Fruit fly (Drosophila melanogaster): Measurements from ENCODE around the gene CG9399.
A peak's percentile ranks its signal among the peaks of the same experiment; 100 is the strongest.

The CG9399 gene

dm6 chr3R:9534125-9534496 lies 39.9 kb downstream of the CG9399 start (continued):
- TF ChIP-seq Dad (GFP tag; optimal IDR thresholded peaks at IDR 0.05), result peak; percentile 87
- peak; percentile 42 for TF ChIP-seq CG4404 (GFP tag; IDR thresholded peaks at IDR 0.05)
- peak; percentile 89 for TF ChIP-seq CG7786 (GFP tag; optimal IDR thresholded peaks at IDR 0.05)
- TF ChIP-seq Fer2 (tag; optimal IDR thresholded peaks at IDR 0.05), result peak; percentile 75
- peak; percentile 96 for TF ChIP-seq Asciz (GFP tag; optimal IDR thresholded peaks at IDR 0.05)
- TF ChIP-seq pb (GFP tag; optimal IDR thresholded peaks at IDR 0.05), result peak; percentile 84
- TF ChIP-seq CG12155 (GFP tag; optimal IDR thresholded peaks at IDR 0.05), result peak; percentile 89
- peak; percentile 81 for TF ChIP-seq NK7.1 (GFP tag; optimal IDR thresholded peaks at IDR 0.05)
- peak; percentile 89 for TF ChIP-seq CG11093 (GFP tag; IDR thresholded peaks at IDR 0.05)
- no peak for TF ChIP-seq CG14860 (GFP tag; IDR thresholded peaks at IDR 0.05; ENCODE audit: partially characterized antibody)
- TF ChIP-seq CG30020 (tag; optimal IDR thresholded peaks at IDR 0.05), result peak; percentile 73
- TF ChIP-seq Eip74EF (GFP tag; optimal IDR thresholded peaks at IDR 0.05), result peak in 1 of 2 experiments; percentile 95
- peak; percentile 83 for TF ChIP-seq shn (GFP tag; optimal IDR thresholded peaks at IDR 0.05)
- peak; percentile 55 for TF ChIP-seq CG6765 (GFP tag; optimal IDR thresholded peaks at IDR 0.05)
- TF ChIP-seq gcm (GFP tag; optimal IDR thresholded peaks at IDR 0.05), result peak; percentile 92
- peak; percentile 92 for TF ChIP-seq sens-2 (GFP tag; IDR thresholded peaks at IDR 0.05)
- TF ChIP-seq CG16815 (GFP tag; optimal IDR thresholded peaks at IDR 0.05), result peak; percentile 74
- TF ChIP-seq Sry-δ (GFP tag; optimal IDR thresholded peaks at IDR 0.05), result peak; percentile 64
- peak; percentile 93 for TF ChIP-seq HLH3B (GFP tag; IDR thresholded peaks at IDR 0.05)
- peak; percentile 80 for TF ChIP-seq CG30431 (GFP tag; optimal IDR thresholded peaks at IDR 0.05)
- peak; percentile 42; the same call in 1 of the 2 replicates for TF ChIP-seq crol (GFP tag; IDR thresholded peaks at IDR 0.05)
- TF ChIP-seq CG9609 (GFP tag; optimal IDR thresholded peaks at IDR 0.05), result peak; percentile 90
- peak; percentile 93 for TF ChIP-seq CG32532 (GFP tag; IDR thresholded peaks at IDR 0.05)
- no peak for TF ChIP-seq br (optimal IDR thresholded peaks at IDR 0.05)
- TF ChIP-seq eve (GFP tag; optimal IDR thresholded peaks at IDR 0.05), result peak in 1 of 2 experiments; percentile 98
- TF ChIP-seq crp (GFP tag; optimal IDR thresholded peaks at IDR 0.05), result peak in 1 of 2 experiments; percentile 46
- TF ChIP-seq CG12236 (GFP tag; optimal IDR thresholded peaks at IDR 0.05), result peak; percentile 76
- no peak for TF ChIP-seq sna (GFP tag; IDR thresholded peaks at IDR 0.05; ENCODE audit: partially characterized antibody)
- TF ChIP-seq CG6683 (GFP tag; optimal IDR thresholded peaks at IDR 0.05), result peak; percentile 65
- peak; percentile 91 for TF ChIP-seq sim (GFP tag; IDR thresholded peaks at IDR 0.05)
- TF ChIP-seq CG10274 (GFP tag; optimal IDR thresholded peaks at IDR 0.05), result peak; percentile 61
- TF ChIP-seq wek (GFP tag; optimal IDR thresholded peaks at IDR 0.05), result peak; percentile 74
- TF ChIP-seq CG1024 (GFP tag; IDR thresholded peaks at IDR 0.05), result peak; percentile 92
- peak; percentile 58 for TF ChIP-seq zf30C (GFP tag; optimal IDR thresholded peaks at IDR 0.05)
- TF ChIP-seq dati (GFP tag; IDR thresholded peaks at IDR 0.05), result peak; percentile 80
- TF ChIP-seq NC2β (GFP tag; optimal IDR thresholded peaks at IDR 0.05), result peak; percentile 90
- TF ChIP-seq Ets97D (GFP tag; optimal IDR thresholded peaks at IDR 0.05), result peak; percentile 74
- TF ChIP-seq CG8478 (optimal IDR thresholded peaks at IDR 0.05), result no peak
- 0 out of 2 replicates have a peak, but pooled peaks have one; percentile 35 for TF ChIP-seq cas (GFP tag; IDR thresholded peaks at IDR 0.05)
- no peak for TF ChIP-seq exex (tag; optimal IDR thresholded peaks at IDR 0.05)
- peak; percentile 90 for TF ChIP-seq CHES-1-like (GFP tag; optimal IDR thresholded peaks at IDR 0.05)
- peak; percentile 94 for TF ChIP-seq Fer3 (tag; optimal IDR thresholded peaks at IDR 0.05)
- TF ChIP-seq CG3726 (GFP tag; IDR thresholded peaks at IDR 0.05), result peak; percentile 85; the same call in 1 of the 3 replicates
- peak; percentile 2 for TF ChIP-seq ac (GFP tag; optimal IDR thresholded peaks at IDR 0.05)
- peak; percentile 96 for TF ChIP-seq CG8924 (tag; optimal IDR thresholded peaks at IDR 0.05)
- TF ChIP-seq CG2116 (GFP tag; optimal IDR thresholded peaks at IDR 0.05), result peak; percentile 60
- TF ChIP-seq bbx (GFP tag; IDR thresholded peaks at IDR 0.05; ENCODE audit: partially characterized antibody), result no peak
- peak; percentile 95 for TF ChIP-seq CG7839 (tag; optimal IDR thresholded peaks at IDR 0.05)
- peak; percentile 89 for TF ChIP-seq Bteb2 (GFP tag; optimal IDR thresholded peaks at IDR 0.05)
- peak; percentile 95 for TF ChIP-seq CG15269 (tag; optimal IDR thresholded peaks at IDR 0.05)
- peak; percentile 96 for TF ChIP-seq az2 (GFP tag; optimal IDR thresholded peaks at IDR 0.05)

All from whole organism, embryonic.